Worm (Caenorhabditis elegans): ENCODE measurements around the gene R07B7.2.

Gene R07B7.2

ce11 chrV:12065369-12065768 is 5.8 kb upstream of the R07B7.2 start, which contains the start of gene pqn-53 (continued):
- TF ChIP-seq mdl-1 (tag; optimal IDR thresholded peaks at IDR 0.05): peak in 1 of 2 experiments; percentile 44
- no peak for TF ChIP-seq alr-1 (tag; optimal IDR thresholded peaks at IDR 0.05)
- TF ChIP-seq nhr-21 (tag; optimal IDR thresholded peaks at IDR 0.05): no peak
- no peak for TF ChIP-seq unc-39 (tag; optimal IDR thresholded peaks at IDR 0.05)
- no peak for TF ChIP-seq elt-1 (tag; optimal IDR thresholded peaks at IDR 0.05)
- TF ChIP-seq elt-3 (tag; optimal IDR thresholded peaks at IDR 0.05): no peak
- no peak for TF ChIP-seq nhr-237 (tag; optimal IDR thresholded peaks at IDR 0.05)
- no peak for TF ChIP-seq sma-9 (GFP tag; optimal IDR thresholded peaks at IDR 0.05)
- TF ChIP-seq sma-9 (tag; optimal IDR thresholded peaks at IDR 0.05): no peak
- peak; percentile 0 for TF ChIP-seq F13H6.1 (tag; optimal IDR thresholded peaks at IDR 0.05)
- TF ChIP-seq Y55F3AM.14 (GFP tag; optimal IDR thresholded peaks at IDR 0.05): no peak
- no peak for TF ChIP-seq ceh-16 (tag; optimal IDR thresholded peaks at IDR 0.05)
- no peak for TF ChIP-seq sma-3 (GFP tag; optimal IDR thresholded peaks at IDR 0.05)
- no peak for TF ChIP-seq nhr-25 (tag; optimal IDR thresholded peaks at IDR 0.05)
- no peak for TF ChIP-seq nhr-6 (tag; optimal IDR thresholded peaks at IDR 0.05)
- TF ChIP-seq dmd-4 (tag; optimal IDR thresholded peaks at IDR 0.05): no peak
- no peak for TF ChIP-seq skn-1 (tag; optimal IDR thresholded peaks at IDR 0.05)
- peak; percentile 16 for TF ChIP-seq unc-55 (GFP tag; optimal IDR thresholded peaks at IDR 0.05)
- TF ChIP-seq nhr-23 (tag; optimal IDR thresholded peaks at IDR 0.05): no peak
- TF ChIP-seq ZK546.5 (tag; optimal IDR thresholded peaks at IDR 0.05): no peak
- TF ChIP-seq fos-1 (tag; optimal IDR thresholded peaks at IDR 0.05): peak; percentile 93

- TF ChIP-seq nhr-6 (tag; optimal IDR thresholded peaks at IDR 0.05) (no peak), C34F6.9 (tag; optimal IDR thresholded peaks at IDR 0.05) (no peak), nhr-21 (tag; optimal IDR thresholded peaks at IDR 0.05) (peak; percentile 0), ama-1 (optimal IDR thresholded peaks at IDR 0.05) (peak; percentile 58), lin-11 (tag; optimal IDR thresholded peaks at IDR 0.05) (no peak), egl-27 (tag; optimal IDR thresholded peaks at IDR 0.05) (no peak), aly-2 (tag; optimal IDR thresholded peaks at IDR 0.05) (no peak)
Measured at ce11 chrV:12063036-12063435, 3.5 kb upstream of the R07B7.2 start, which contains the start of gene clh-6. TSS of gene clh-6 (minus strand) at chrV:12063368.

ce11 chrV:12053598-12053997 is 6.0 kb downstream of the R07B7.2 start, which contains the start of gene F10C2.7:
TSS of gene F10C2.7 (plus strand) at chrV:12053898.
- TF ChIP-seq ceh-16 (tag; optimal IDR thresholded peaks at IDR 0.05): no peak
- no peak for TF ChIP-seq sem-4 (tag; optimal IDR thresholded peaks at IDR 0.05)
- TF ChIP-seq peb-1 (tag; optimal IDR thresholded peaks at IDR 0.05): no peak

ce11 chrV:12048445-12048844 is 11.1 kb downstream of the R07B7.2 start, which contains the start of gene dars-2:
TSS of gene dars-2 (plus strand) at chrV:12048745.
- TF ChIP-seq nhr-11 (tag; optimal IDR thresholded peaks at IDR 0.05): no peak
- TF ChIP-seq unc-55 (GFP tag; optimal IDR thresholded peaks at IDR 0.05): no peak

- no peak for TF ChIP-seq ama-1 (optimal IDR thresholded peaks at IDR 0.05)
- TF ChIP-seq snpc-4 (tag; optimal IDR thresholded peaks at IDR 0.05): peak; percentile 57
Measured at ce11 chrV:12047735-12048134, 11.8 kb downstream of the R07B7.2 start.

ce11 chrV:12045132-12045531 is 14.4 kb downstream of the R07B7.2 start, which contains the start of gene F10C2.5:
TSS of gene F10C2.5 (plus strand) at chrV:12045432.
- no peak for TF ChIP-seq zag-1 (tag; optimal IDR thresholded peaks at IDR 0.05)

- TF ChIP-seq fos-1 (tag; optimal IDR thresholded peaks at IDR 0.05) (no peak), sem-4 (tag; optimal IDR thresholded peaks at IDR 0.05) (no peak), gmeb-1 (tag; optimal IDR thresholded peaks at IDR 0.05) (peak; percentile 90), nhr-23 (tag; optimal IDR thresholded peaks at IDR 0.05) (no peak), unc-62 (GFP tag; optimal IDR thresholded peaks at IDR 0.05) (no peak), crh-2 (tag; optimal IDR thresholded peaks at IDR 0.05) (peak; percentile 41), alr-1 (tag; optimal IDR thresholded peaks at IDR 0.05) (no peak), nhr-6 (tag; optimal IDR thresholded peaks at IDR 0.05) (no peak), elt-3 (tag; optimal IDR thresholded peaks at IDR 0.05) (no peak), nhr-11 (tag; optimal IDR thresholded peaks at IDR 0.05) (no peak), ama-1 (optimal IDR thresholded peaks at IDR 0.05) (no peak), R02D3.7 (tag; optimal IDR thresholded peaks at IDR 0.05) (no peak), blmp-1 (tag; optimal IDR thresholded peaks at IDR 0.05; ENCODE audit: insufficient read depth) (no peak), lin-13 (GFP tag; optimal IDR thresholded peaks at IDR 0.05) (peak; percentile 45), aly-2 (tag; optimal IDR thresholded peaks at IDR 0.05) (no peak), nhr-129 (tag; optimal IDR thresholded peaks at IDR 0.05) (peak; percentile 48), nhr-25 (tag; optimal IDR thresholded peaks at IDR 0.05) (no peak), Y55F3AM.14 (GFP tag; optimal IDR thresholded peaks at IDR 0.05) (no peak), lin-39 (tag; optimal IDR thresholded peaks at IDR 0.05) (no peak), ztf-4 (tag; optimal IDR thresholded peaks at IDR 0.05) (no peak), nhr-21 (tag; optimal IDR thresholded peaks at IDR 0.05) (no peak), ceh-16 (tag; optimal IDR thresholded peaks at IDR 0.05) (no peak)
Measured at ce11 chrV:12040823-12041606, 18.5 kb downstream of the R07B7.2 start, which contains the start of the genes kup-1 and F10C2.4. TSS of gene kup-1 (minus strand) at chrV:12040873. TSS of gene F10C2.4 (plus strand) at chrV:12041556.
